Worm (Caenorhabditis elegans) whole organism, L2 larva: ENCODE data around the gene cnc-5.

Source experiments
- C34F6.9 ChIP-seq: fragments of 150-350 bp; optimal IDR thresholded peaks from 2 replicates; lab custom pipeline; 2014; ENCODE audit warnings: missing biosample characterization, missing genetic modification characterization
- F13H6.1 ChIP-seq: sonication (generic microtip); optimal IDR thresholded peaks from 2 replicates; lab custom pipeline; 2016; ENCODE audit warnings: missing genetic modification characterization, missing compliant biosample characterization
- R02D3.7 ChIP-seq: fragments of 150-350 bp; optimal IDR thresholded peaks from 2 replicates; lab custom pipeline; 2014; ENCODE audit warnings: missing biosample characterization, missing genetic modification characterization
- Y55F3AM.14 ChIP-seq: fragments of 200-800 bp; sonication (Bioruptor generic); optimal IDR thresholded peaks from 2 replicates; lab custom pipeline; 2018; ENCODE audit warnings: mild to moderate bottlenecking, missing genetic modification characterization, missing compliant biosample characterization
- ZK546.5 ChIP-seq: sonication (generic microtip); optimal IDR thresholded peaks from 2 replicates; lab custom pipeline; 2017; ENCODE audit warnings: missing biosample characterization, missing genetic modification characterization
- aly-2 ChIP-seq: fragments of 150-350 bp; optimal IDR thresholded peaks from 2 replicates; lab custom pipeline; 2014; ENCODE audit warnings: missing biosample characterization, missing genetic modification characterization
- blmp-1 ChIP-seq: sonication (generic microtip); optimal IDR thresholded peaks from 2 replicates; lab custom pipeline; 2017; ENCODE audit warnings: missing genetic modification characterization, mild to moderate bottlenecking, missing compliant biosample characterization, antibody characterized with exemption, moderate library complexity; ENCODE audit not compliant: insufficient read depth
- ceh-16 ChIP-seq: fragments of 150-350 bp; optimal IDR thresholded peaks from 2 replicates; lab custom pipeline; 2014; ENCODE audit warnings: missing biosample characterization, missing genetic modification characterization
- ceh-82 ChIP-seq: fragments of 150-350 bp; optimal IDR thresholded peaks from 2 replicates; lab custom pipeline; 2014; ENCODE audit warnings: missing biosample characterization, missing genetic modification characterization
- crh-2 ChIP-seq: sonication (generic microtip); optimal IDR thresholded peaks from 2 replicates; lab custom pipeline; 2017; ENCODE audit warnings: missing biosample characterization, missing genetic modification characterization
- dmd-4 ChIP-seq: sonication (generic microtip); optimal IDR thresholded peaks from 2 replicates; lab custom pipeline; 2017; ENCODE audit warnings: missing biosample characterization, missing genetic modification characterization
- egl-27 ChIP-seq: sonication (generic microtip); optimal IDR thresholded peaks from 3 replicates; lab custom pipeline; 2017; ENCODE audit warnings: missing biosample characterization, missing genetic modification reagents, missing genetic modification characterization
- elt-3 ChIP-seq: sonication (generic microtip); optimal IDR thresholded peaks from 2 replicates; lab custom pipeline; 2017; ENCODE audit warnings: missing biosample characterization, missing genetic modification characterization
- fos-1 ChIP-seq: fragments of 150-350 bp; optimal IDR thresholded peaks from 2 replicates; lab custom pipeline; 2014; ENCODE audit warnings: missing biosample characterization, missing genetic modification characterization
- gmeb-1 ChIP-seq: fragments of 150-350 bp; optimal IDR thresholded peaks from 2 replicates; lab custom pipeline; 2014; ENCODE audit warnings: missing biosample characterization, missing genetic modification characterization
- lin-13 ChIP-seq: fragments of 150-350 bp; optimal IDR thresholded peaks from 2 replicates; lab custom pipeline; 2014; ENCODE audit warnings: missing biosample characterization, missing genetic modification reagents, missing genetic modification characterization
- lsy-2 ChIP-seq, 2 experiments: fragments of 150-350 bp in 1 of 2; sonication (generic microtip) in 1 of 2; optimal IDR thresholded peaks; 2 replicates each; lab custom pipeline; 2014 to 2017; ENCODE audit warnings: missing biosample characterization in 2 of 2, missing genetic modification characterization in 2 of 2
- mab-5 ChIP-seq: fragments of 150-350 bp; optimal IDR thresholded peaks from 2 replicates; lab custom pipeline; 2014; ENCODE audit warnings: missing biosample characterization, missing genetic modification characterization
- mbf-1 ChIP-seq: sonication (generic microtip); optimal IDR thresholded peaks from 2 replicates; lab custom pipeline; 2017; ENCODE audit warnings: missing biosample characterization, missing genetic modification characterization
- mdl-1 ChIP-seq, 2 experiments: fragments of 150-350 bp in 1 of 2; sonication (generic microtip) in 1 of 2; optimal IDR thresholded peaks; 2 replicates each; lab custom pipeline; 2017; ENCODE audit warnings: missing biosample characterization in 2 of 2, missing genetic modification characterization in 2 of 2
- nhr-10 ChIP-seq: sonication (generic microtip); optimal IDR thresholded peaks from 2 replicates; lab custom pipeline; 2017; ENCODE audit warnings: missing biosample characterization, missing genetic modification characterization
- nhr-12 ChIP-seq: fragments of 150-350 bp; optimal IDR thresholded peaks from 2 replicates; lab custom pipeline; 2014; ENCODE audit warnings: missing biosample characterization, missing genetic modification characterization
- nhr-237 ChIP-seq: fragments of 150-350 bp; optimal IDR thresholded peaks from 2 replicates; lab custom pipeline; 2014; ENCODE audit warnings: missing biosample characterization, missing genetic modification characterization
- nhr-25 ChIP-seq: fragments of 150-350 bp; sonication (generic microtip); optimal IDR thresholded peaks from 3 replicates; lab custom pipeline; 2014; ENCODE audit warnings: missing biosample characterization, missing genetic modification characterization
- nhr-6 ChIP-seq: fragments of 150-350 bp; optimal IDR thresholded peaks from 2 replicates; lab custom pipeline; 2014; ENCODE audit warnings: missing biosample characterization, missing genetic modification characterization
- nhr-77 ChIP-seq: fragments of 150-350 bp; optimal IDR thresholded peaks from 2 replicates; lab custom pipeline; 2014; ENCODE audit warnings: missing biosample characterization, missing genetic modification characterization
- sem-4 ChIP-seq: fragments of 150-350 bp; optimal IDR thresholded peaks from 2 replicates; lab custom pipeline; 2014; ENCODE audit warnings: missing biosample characterization, missing genetic modification reagents, missing genetic modification characterization
- skn-1 ChIP-seq: sonication (generic microtip); optimal IDR thresholded peaks from 2 replicates; lab custom pipeline; 2017; ENCODE audit warnings: missing biosample characterization, missing genetic modification characterization
- sma-3 ChIP-seq: sonication (generic microtip); optimal IDR thresholded peaks from 2 replicates; lab custom pipeline; 2016; ENCODE audit warnings: missing genetic modification reagents, missing genetic modification characterization, missing compliant biosample characterization
- sma-9 ChIP-seq, 2 experiments: fragments of 150-350 bp in 1 of 2; sonication (generic microtip) in 1 of 2; optimal IDR thresholded peaks; 2 replicates each; lab custom pipeline; 2014 to 2016; ENCODE audit warnings: missing genetic modification characterization in 2 of 2, mild to moderate bottlenecking in 1 of 2, missing biosample characterization in 1 of 2, missing compliant biosample characterization in 1 of 2, missing genetic modification reagents in 1 of 2, moderate library complexity in 1 of 2
- snpc-4 ChIP-seq: fragments of 150-350 bp; optimal IDR thresholded peaks from 2 replicates; lab custom pipeline; 2014; ENCODE audit warnings: missing biosample characterization, missing genetic modification characterization
- unc-62 ChIP-seq: fragments of 150-350 bp; optimal IDR thresholded peaks from 2 replicates; lab custom pipeline; 2014; ENCODE audit warnings: missing biosample characterization, missing genetic modification reagents, missing genetic modification characterization
- zag-1 ChIP-seq: fragments of 150-350 bp; optimal IDR thresholded peaks from 2 replicates; lab custom pipeline; 2014; ENCODE audit warnings: missing biosample characterization, missing genetic modification characterization
- ztf-1 ChIP-seq: fragments of 200-800 bp; sonication (Bioruptor generic); conservative IDR thresholded peaks from 2 replicates; pipeline ENCODE4 v1.3.6; 2022; ENCODE audit warnings: missing genetic modification characterization, missing compliant biosample characterization
- ztf-11 ChIP-seq: sonication (generic microtip); optimal IDR thresholded peaks from 2 replicates; lab custom pipeline; 2017; ENCODE audit warnings: missing biosample characterization, missing genetic modification characterization
- ztf-4 ChIP-seq: fragments of 150-350 bp; optimal IDR thresholded peaks from 2 replicates; lab custom pipeline; 2014; ENCODE audit warnings: missing biosample characterization, missing genetic modification characterization

Gene cnc-5

ce11 chrV:1455280-1455679, 10.1 kb downstream of the cnc-5 start:
- TF ChIP-seq nhr-6 (tag; lab: Kevin White, UChicago) (no peak), lin-13 (GFP tag; lab: Kevin White, UChicago) (no peak), ceh-82 (tag; lab: Kevin White, UChicago) (no peak), sem-4 (tag; lab: Kevin White, UChicago) (no peak), gmeb-1 (tag; lab: Kevin White, UChicago) (no peak), sma-9 (GFP tag; optimal IDR thresholded peaks at IDR 0.05; lab: Kevin White, UChicago) (no peak), sma-9 (tag; optimal IDR thresholded peaks at IDR 0.05; lab: Kevin White, UChicago) (no peak), dmd-4 (no peak), C34F6.9 (tag; lab: Kevin White, UChicago) (no peak), crh-2 (tag; lab: Kevin White, UChicago) (no peak), skn-1 (tag; lab: Kevin White, UChicago) (no peak), ceh-16 (tag; lab: Kevin White, UChicago) (no peak), nhr-237 (tag; lab: Kevin White, UChicago) (no peak), nhr-25 (tag; lab: Kevin White, UChicago) (no peak)

- peak; percentile 45 for TF ChIP-seq sma-9 (GFP tag; optimal IDR thresholded peaks at IDR 0.05; lab: Kevin White, UChicago)
- TF ChIP-seq sma-9 (tag; optimal IDR thresholded peaks at IDR 0.05; lab: Kevin White, UChicago): no peak
- TF ChIP-seq lsy-2 (tag; optimal IDR thresholded peaks at IDR 0.05; lab: Kevin White, UChicago): peak in 1 of 2 experiments; percentile 41
- no peak for TF ChIP-seq mbf-1 (tag; lab: Kevin White, UChicago)
Observed at ce11 chrV:1456614-1457013, 11.4 kb downstream of the cnc-5 start.

ce11 chrV:1459374-1459926, 14.3 kb downstream of the cnc-5 start:
- TF ChIP-seq mdl-1 (tag; optimal IDR thresholded peaks at IDR 0.05; lab: Kevin White, UChicago) (no peak), egl-27 (tag; lab: Kevin White, UChicago) (no peak), nhr-6 (tag; lab: Kevin White, UChicago) (no peak), fos-1 (peak; percentile 33), nhr-25 (tag; lab: Kevin White, UChicago) (no peak), F13H6.1 (tag; lab: Kevin White, UChicago) (no peak), mab-5 (tag; lab: Kevin White, UChicago) (no peak), nhr-77 (tag; lab: Kevin White, UChicago) (no peak), nhr-10 (tag; lab: Kevin White, UChicago) (no peak), ZK546.5 (tag; lab: Kevin White, UChicago) (no peak), dmd-4 (no peak), zag-1 (tag; lab: Kevin White, UChicago) (no peak), unc-62 (no peak), sem-4 (tag; lab: Kevin White, UChicago) (no peak), nhr-237 (tag; lab: Kevin White, UChicago) (no peak), snpc-4 (no peak), blmp-1 (tag; lab: Kevin White, UChicago) (no peak), ztf-1 (GFP tag; lab: Robert Waterston, UW) (no peak), C34F6.9 (tag; lab: Kevin White, UChicago) (no peak), lin-13 (GFP tag; lab: Kevin White, UChicago) (no peak), R02D3.7 (tag; lab: Kevin White, UChicago) (no peak), crh-2 (tag; lab: Kevin White, UChicago) (peak; percentile 2), ztf-4 (tag; lab: Kevin White, UChicago) (no peak), lsy-2 (tag; optimal IDR thresholded peaks at IDR 0.05; lab: Kevin White, UChicago) (no peak), sma-9 (GFP tag; optimal IDR thresholded peaks at IDR 0.05; lab: Kevin White, UChicago) (peak; percentile 56), sma-9 (tag; optimal IDR thresholded peaks at IDR 0.05; lab: Kevin White, UChicago) (no peak), gmeb-1 (tag; lab: Kevin White, UChicago) (peak; percentile 14), sma-3 (GFP tag; lab: Kevin White, UChicago) (no peak), Y55F3AM.14 (GFP tag; lab: Kevin White, UChicago) (no peak), nhr-12 (no peak), aly-2 (no peak), ztf-11 (no peak)

ce11 chrV:1460069-1460468, 14.9 kb downstream of the cnc-5 start, which contains the start of gene hacd-1:
Gene hacd-1, plus strand, starts transcription at chrV:1460369.
- TF ChIP-seq sma-3 (GFP tag; lab: Kevin White, UChicago) (no peak), nhr-77 (tag; lab: Kevin White, UChicago) (no peak), snpc-4 (no peak), elt-3 (tag; lab: Kevin White, UChicago) (no peak), skn-1 (tag; lab: Kevin White, UChicago) (no peak), ztf-1 (GFP tag; lab: Robert Waterston, UW) (no peak), gmeb-1 (tag; lab: Kevin White, UChicago) (no peak)
